Worm (Caenorhabditis elegans): ENCODE results near the gene F20D6.2.
A peak's percentile ranks its signal among the peaks of the same experiment; 100 is the strongest.

The F20D6.2 gene

ce11 chrV:8221083-8221538, 35.3 kb downstream of the F20D6.2 start, which contains the start of the genes cogc-6 and air-1 (continued):
- TF ChIP-seq elt-1 (tag; optimal IDR thresholded peaks at IDR 0.05): no peak

DNA sequence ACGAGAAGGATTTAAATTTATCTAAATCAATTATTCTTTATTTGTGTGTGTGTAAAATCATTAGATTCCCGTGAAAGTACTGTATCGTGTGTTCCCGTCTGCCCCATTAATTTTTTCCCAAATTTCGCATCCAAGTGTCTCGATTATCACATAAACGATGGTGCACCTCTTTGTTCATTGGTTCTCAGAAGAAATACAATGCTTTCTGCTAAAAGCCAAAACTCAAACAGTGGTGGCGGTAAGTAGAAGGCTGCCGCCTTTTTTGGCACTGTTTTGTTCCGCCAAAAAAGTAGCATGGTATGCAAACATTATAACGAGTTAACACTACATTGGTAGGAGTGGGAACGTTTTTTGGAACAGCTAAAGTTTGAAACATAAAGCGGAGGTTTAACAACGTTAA, 37.6 kb downstream of the F20D6.2 start:
- TF ChIP-seq fos-1 (tag; optimal IDR thresholded peaks at IDR 0.05): no peak
- no peak for TF ChIP-seq elt-1 (tag; optimal IDR thresholded peaks at IDR 0.05)
- TF ChIP-seq lin-15B (tag; optimal IDR thresholded peaks at IDR 0.05): no peak
- no peak for TF ChIP-seq nhr-28 (tag; optimal IDR thresholded peaks at IDR 0.05)
- no peak for TF ChIP-seq nhr-67 (tag; optimal IDR thresholded peaks at IDR 0.05)
- TF ChIP-seq ztf-4 (tag; optimal IDR thresholded peaks at IDR 0.05): no peak
- no peak for TF ChIP-seq nhr-23 (tag; optimal IDR thresholded peaks at IDR 0.05)
- no peak for TF ChIP-seq ceh-9 (tag; optimal IDR thresholded peaks at IDR 0.05)
- TF ChIP-seq elt-2 (tag; optimal IDR thresholded peaks at IDR 0.05): no peak
- TF ChIP-seq hmg-11 (tag; optimal IDR thresholded peaks at IDR 0.05): no peak
- TF ChIP-seq R02D3.7 (tag; optimal IDR thresholded peaks at IDR 0.05): no peak
- no peak for TF ChIP-seq ceh-28 (tag; optimal IDR thresholded peaks at IDR 0.05)
- no peak for TF ChIP-seq egl-27 (tag; optimal IDR thresholded peaks at IDR 0.05)
- no peak for TF ChIP-seq nhr-76 (tag; optimal IDR thresholded peaks at IDR 0.05)
- TF ChIP-seq unc-39 (tag; optimal IDR thresholded peaks at IDR 0.05): no peak
- no peak for TF ChIP-seq ceh-16 (tag; optimal IDR thresholded peaks at IDR 0.05)
- no peak for TF ChIP-seq nhr-12 (tag; optimal IDR thresholded peaks at IDR 0.05)

DNA sequence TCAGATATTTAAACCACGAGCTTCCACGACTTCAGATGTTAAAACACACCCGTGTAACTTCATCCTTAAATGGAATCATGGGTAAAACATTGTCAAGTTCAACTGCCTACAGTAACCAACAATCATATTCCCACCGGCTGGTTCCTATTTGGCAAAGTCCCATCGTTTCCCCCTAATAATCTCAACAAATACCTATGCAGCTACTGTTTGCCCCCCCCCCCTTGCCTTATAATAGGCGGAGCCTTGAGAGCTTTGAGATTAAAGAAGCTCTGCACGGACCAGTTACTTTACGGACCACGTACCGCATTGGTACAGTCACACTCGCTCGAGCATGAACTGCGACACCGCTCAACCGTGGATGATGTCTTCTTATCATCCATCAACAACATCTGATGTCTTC, 38.8 kb downstream of the F20D6.2 start, which contains the start of gene pax-1:
pax-1 (plus strand) TSS at position 301 of the 400 bp plus-strand sequence.
- TF ChIP-seq ceh-9 (tag; optimal IDR thresholded peaks at IDR 0.05) (no peak), jun-1 (tag; optimal IDR thresholded peaks at IDR 0.05) (no peak), nhr-11 (tag; optimal IDR thresholded peaks at IDR 0.05) (no peak), pha-4 (tag; optimal IDR thresholded peaks at IDR 0.05) (no peak), lsy-12 (tag; optimal IDR thresholded peaks at IDR 0.05) (no peak)

DNA sequence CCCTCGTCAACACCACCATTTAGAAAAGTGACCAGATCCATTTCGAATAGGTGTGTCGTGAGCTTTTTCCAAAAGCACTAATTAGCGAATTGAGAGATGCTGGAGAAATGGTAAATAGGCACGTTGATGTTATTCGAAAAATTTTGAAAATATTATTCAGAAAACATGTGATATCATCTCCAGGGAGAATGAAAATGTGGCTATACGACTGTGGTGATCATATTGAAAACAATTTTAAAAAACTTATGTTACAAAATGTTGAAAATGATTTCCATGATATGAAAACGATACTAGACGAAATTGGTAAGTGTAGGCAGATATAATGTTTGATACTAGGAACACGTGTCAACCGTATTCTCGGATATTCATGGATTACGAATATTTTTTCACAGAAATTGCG, 41.0 kb downstream of the F20D6.2 start, which contains the start of gene K07C11.10:
K07C11.10 (minus strand) TSS at position 101 of the 400 bp plus-strand sequence.
- TF ChIP-seq nhr-25 (tag; optimal IDR thresholded peaks at IDR 0.05): no peak
- TF ChIP-seq snpc-4 (tag; optimal IDR thresholded peaks at IDR 0.05): no peak
- no peak for TF ChIP-seq elt-3 (tag; optimal IDR thresholded peaks at IDR 0.05)
- no peak for TF ChIP-seq mdl-1 (tag; optimal IDR thresholded peaks at IDR 0.05)
- TF ChIP-seq nhr-67 (tag; optimal IDR thresholded peaks at IDR 0.05): no peak
- TF ChIP-seq nhr-12 (tag; optimal IDR thresholded peaks at IDR 0.05): no peak
- no peak for TF ChIP-seq lsy-12 (tag; optimal IDR thresholded peaks at IDR 0.05)
- no peak for TF ChIP-seq ceh-9 (tag; optimal IDR thresholded peaks at IDR 0.05)
- no peak for TF ChIP-seq lin-15B (tag; optimal IDR thresholded peaks at IDR 0.05)
- no peak for TF ChIP-seq skn-1 (tag; optimal IDR thresholded peaks at IDR 0.05)
- TF ChIP-seq unc-62 (GFP tag; optimal IDR thresholded peaks at IDR 0.05): no peak
- TF ChIP-seq jun-1 (tag; optimal IDR thresholded peaks at IDR 0.05): no peak
- TF ChIP-seq aly-2 (tag; optimal IDR thresholded peaks at IDR 0.05): no peak
- TF ChIP-seq fkh-10 (GFP tag; optimal IDR thresholded peaks at IDR 0.05): no peak
- no peak for TF ChIP-seq daf-12 (tag; optimal IDR thresholded peaks at IDR 0.05)
- TF ChIP-seq nhr-43 (tag; optimal IDR thresholded peaks at IDR 0.05; ENCODE audit: poor library complexity, severe bottlenecking): no peak
- no peak for TF ChIP-seq fkh-2 (tag; optimal IDR thresholded peaks at IDR 0.05)
- TF ChIP-seq nfya-1 (tag; optimal IDR thresholded peaks at IDR 0.05; ENCODE audit: insufficient read depth): no peak

- no peak for TF ChIP-seq daf-12 (tag; optimal IDR thresholded peaks at IDR 0.05)
- TF ChIP-seq nhr-77 (tag; optimal IDR thresholded peaks at IDR 0.05): peak; percentile 45
- TF ChIP-seq ztf-4 (tag; optimal IDR thresholded peaks at IDR 0.05): no peak
- TF ChIP-seq lin-15B (tag; optimal IDR thresholded peaks at IDR 0.05): peak; percentile 49
- TF ChIP-seq ceh-28 (tag; optimal IDR thresholded peaks at IDR 0.05): peak; percentile 59
- peak; percentile 99 for TF ChIP-seq snpc-4 (tag; optimal IDR thresholded peaks at IDR 0.05)
- peak; percentile 77 for TF ChIP-seq pqm-1 (tag; optimal IDR thresholded peaks at IDR 0.05)
- peak in 1 of 3 experiments; percentile 40 for TF ChIP-seq elt-3 (tag; optimal IDR thresholded peaks at IDR 0.05)
- peak; percentile 69 for TF ChIP-seq tbx-2 (tag; optimal IDR thresholded peaks at IDR 0.05)
- peak; percentile 80 for TF ChIP-seq hmg-11 (tag; optimal IDR thresholded peaks at IDR 0.05)
- peak; percentile 69 for TF ChIP-seq lin-39 (tag; optimal IDR thresholded peaks at IDR 0.05)
- TF ChIP-seq zag-1 (tag; optimal IDR thresholded peaks at IDR 0.05): peak; percentile 3
- TF ChIP-seq pha-4 (tag; optimal IDR thresholded peaks at IDR 0.05): peak; percentile 86
- peak; percentile 41 for TF ChIP-seq ceh-82 (tag; optimal IDR thresholded peaks at IDR 0.05)
- no peak for TF ChIP-seq mdl-1 (tag; optimal IDR thresholded peaks at IDR 0.05)
- peak; percentile 81 for TF ChIP-seq nhr-43 (tag; optimal IDR thresholded peaks at IDR 0.05; ENCODE audit: poor library complexity, severe bottlenecking)
- peak; percentile 84 for TF ChIP-seq nhr-25 (tag; optimal IDR thresholded peaks at IDR 0.05)
- TF ChIP-seq ceh-9 (tag; optimal IDR thresholded peaks at IDR 0.05): no peak
- TF ChIP-seq nfya-1 (tag; optimal IDR thresholded peaks at IDR 0.05; ENCODE audit: insufficient read depth): peak; percentile 82
- peak; percentile 91 for TF ChIP-seq nhr-23 (tag; optimal IDR thresholded peaks at IDR 0.05)
- TF ChIP-seq ztf-11 (tag; optimal IDR thresholded peaks at IDR 0.05): no peak
- peak; percentile 58 for TF ChIP-seq lsy-12 (tag; optimal IDR thresholded peaks at IDR 0.05)
- TF ChIP-seq aly-2 (tag; optimal IDR thresholded peaks at IDR 0.05): peak; percentile 91
- peak; percentile 70 for TF ChIP-seq elt-2 (tag; optimal IDR thresholded peaks at IDR 0.05)
- peak; percentile 73 for TF ChIP-seq R02D3.7 (tag; optimal IDR thresholded peaks at IDR 0.05)
- TF ChIP-seq egl-27 (tag; optimal IDR thresholded peaks at IDR 0.05): peak; percentile 66
- peak; percentile 94 for TF ChIP-seq ama-1 (optimal IDR thresholded peaks at IDR 0.05)
- no peak for TF ChIP-seq unc-62 (GFP tag; optimal IDR thresholded peaks at IDR 0.05)
These were observed 42.9 kb downstream of the F20D6.2 start for ce11 chrV:8228712-8229119.

Measured in whole organism, L3 larva.